Worm (Caenorhabditis elegans) whole organism, L1 larva: ENCODE measurements around the gene unc-51.

Experiments
- ceh-8 ChIP-seq: fragments of 200-800 bp; sonication (Bioruptor generic); optimal IDR thresholded peaks from 2 replicates; lab custom pipeline; 2018; ENCODE audit warnings: mild to moderate bottlenecking, missing genetic modification characterization, moderate library complexity, missing compliant biosample characterization
- egl-27 ChIP-seq, 2 experiments: fragments of 150-350 bp in 1 of 2; sonication (generic microtip); optimal IDR thresholded peaks; 3 replicates each; lab custom pipeline; 2017 to 2018; ENCODE audit warnings: missing biosample characterization in 2 of 2, missing genetic modification characterization in 2 of 2, missing genetic modification reagents in 2 of 2
- elt-2 ChIP-seq: sonication (generic microtip); optimal IDR thresholded peaks from 2 replicates; lab custom pipeline; 2016; ENCODE audit warnings: missing genetic modification characterization, mild to moderate bottlenecking, inconsistent platforms, missing compliant biosample characterization, missing genetic modification reagents
- elt-3 ChIP-seq, 6 experiments: fragments of 150-350 bp in 1 of 6; sonication (generic microtip); optimal IDR thresholded peaks; 2 replicates each; lab custom pipeline; 2017 to 2018; ENCODE audit warnings: missing biosample characterization in 6 of 6, missing genetic modification characterization in 6 of 6, inconsistent platforms in 1 of 6
- jun-1 ChIP-seq: fragments of 150-350 bp; optimal IDR thresholded peaks from 2 replicates; lab custom pipeline; 2014; ENCODE audit warnings: missing biosample characterization, missing genetic modification reagents, missing genetic modification characterization
- lin-13 ChIP-seq: fragments of 150-350 bp; optimal IDR thresholded peaks from 2 replicates; lab custom pipeline; 2014; ENCODE audit warnings: missing biosample characterization, missing genetic modification reagents, missing genetic modification characterization
- lsy-2 ChIP-seq, 2 experiments: fragments of 150-350 bp; optimal IDR thresholded peaks; 2 replicates each; lab custom pipeline; 2014; ENCODE audit warnings: missing biosample characterization in 2 of 2, missing genetic modification characterization in 2 of 2
- nhr-76 ChIP-seq: sonication (generic microtip); optimal IDR thresholded peaks from 2 replicates; lab custom pipeline; 2017; ENCODE audit warnings: missing biosample characterization, missing genetic modification characterization
- pax-3 ChIP-seq: fragments of 200-800 bp; sonication (Bioruptor generic); optimal IDR thresholded peaks from 2 replicates; lab custom pipeline; 2018; ENCODE audit warnings: mild to moderate bottlenecking, missing genetic modification characterization, moderate library complexity, missing compliant biosample characterization
- rnt-1 ChIP-seq: sonication (generic microtip); optimal IDR thresholded peaks from 2 replicates; lab custom pipeline; 2016; ENCODE audit warnings: mild to moderate bottlenecking, missing genetic modification characterization, moderate library complexity, missing compliant biosample characterization
- sox-4 ChIP-seq: sonication (generic microtip); optimal IDR thresholded peaks from 2 replicates; lab custom pipeline; 2016; ENCODE audit warnings: missing genetic modification characterization, missing compliant biosample characterization
- unc-62 ChIP-seq: fragments of 150-350 bp; optimal IDR thresholded peaks from 2 replicates; lab custom pipeline; 2014; ENCODE audit warnings: missing biosample characterization, missing genetic modification reagents, missing genetic modification characterization
- zag-1 ChIP-seq: fragments of 150-350 bp; optimal IDR thresholded peaks from 2 replicates; lab custom pipeline; 2014; ENCODE audit warnings: missing biosample characterization, missing genetic modification characterization
- ztf-11 ChIP-seq, 2 experiments: sonication (generic microtip); optimal IDR thresholded peaks; 2 replicates each; lab custom pipeline; 2016 to 2017; ENCODE audit warnings: missing genetic modification characterization in 2 of 2, missing biosample characterization in 1 of 2, missing compliant biosample characterization in 1 of 2

DNA sequence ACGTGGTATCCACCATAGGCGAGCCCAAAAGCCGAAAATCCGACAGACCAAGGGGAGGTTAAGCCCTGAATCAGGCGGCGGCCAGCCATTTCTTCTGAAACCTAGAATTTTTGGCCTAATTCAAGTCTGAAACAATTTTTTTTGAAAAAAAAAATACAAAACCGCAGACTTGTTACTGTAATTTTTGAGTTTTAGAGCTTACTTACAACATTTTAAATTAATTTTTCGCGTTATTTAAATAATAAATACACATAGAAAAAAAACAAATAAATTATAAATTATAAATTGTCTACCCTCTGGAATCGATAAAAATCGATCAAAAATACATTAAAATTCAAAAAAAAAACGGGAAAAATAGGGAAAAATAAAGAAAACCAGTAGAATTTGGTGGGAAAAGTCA lies 57.8 kb downstream of the unc-51 start, which contains the start of gene dhs-24:
- TF ChIP-seq nhr-76 (tag; lab: Kevin White, UChicago) (no peak), elt-3 (tag; optimal IDR thresholded peaks at IDR 0.05; lab: Kevin White, UChicago) (no peak), ztf-11 (tag; optimal IDR thresholded peaks at IDR 0.05; lab: Kevin White, UChicago) (no peak), ceh-8 (GFP tag; lab: Kevin White, UChicago) (no peak), jun-1 (no peak), lin-13 (GFP tag; lab: Kevin White, UChicago) (no peak), pax-3 (no peak), sox-4 (tag; lab: Kevin White, UChicago) (no peak), lsy-2 (tag; optimal IDR thresholded peaks at IDR 0.05; lab: Kevin White, UChicago) (no peak), elt-2 (tag; lab: Kevin White, UChicago) (no peak), egl-27 (tag; optimal IDR thresholded peaks at IDR 0.05; lab: Kevin White, UChicago) (no peak), rnt-1 (tag; lab: Kevin White, UChicago) (no peak), zag-1 (tag; lab: Kevin White, UChicago) (no peak), unc-62 (GFP tag; lab: Kevin White, UChicago) (no peak)
